Fruit fly (Drosophila melanogaster): Measurements from ENCODE around the gene p24-1.

DNA sequence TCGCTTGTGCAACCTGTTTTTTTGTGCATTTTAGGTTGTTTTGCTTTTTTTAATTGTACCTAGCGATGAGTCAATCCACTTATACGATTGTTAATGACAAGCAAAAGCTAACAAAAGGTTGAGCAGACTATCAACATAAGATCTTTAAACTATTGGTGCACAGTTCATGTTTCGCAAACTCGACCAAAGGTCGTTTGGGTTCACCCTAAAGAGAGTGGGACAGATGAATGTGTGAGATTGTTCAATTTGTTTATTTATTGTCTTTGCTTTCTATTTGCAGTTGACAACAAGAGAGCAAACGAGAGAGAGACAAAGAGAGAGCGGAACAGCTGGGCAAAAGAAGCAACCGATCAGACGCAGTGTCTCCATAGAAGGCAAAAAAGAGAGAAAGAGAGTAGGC lies 29.3 kb downstream of the p24-1 start:
- TF ChIP-seq CG8478 (optimal IDR thresholded peaks at IDR 0.05) (no peak), CTCF (optimal IDR thresholded peaks at IDR 0.05) (no peak)

Measured in S2 (cell line).